Comparison of ENCODE assay signal across 1 fruit fly cellular context in the genomic region with DNA sequence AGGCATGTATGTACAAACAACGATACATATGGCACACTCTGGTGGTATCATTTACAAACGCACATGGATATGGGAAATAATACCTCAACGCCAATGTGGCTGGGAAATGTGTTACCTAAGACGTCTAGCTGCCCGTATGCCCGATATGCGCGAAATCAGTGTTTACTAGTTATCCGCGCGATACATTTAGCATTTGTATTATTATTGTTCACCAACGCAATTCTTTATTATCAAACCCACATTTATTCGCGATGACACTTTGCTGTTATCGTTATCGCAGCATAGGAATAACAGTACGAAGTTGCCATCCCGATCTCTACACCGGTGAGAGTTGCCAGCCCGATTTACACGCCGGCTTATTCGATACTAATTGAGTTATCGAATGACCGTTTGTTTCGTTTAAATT.
TF ChIP-seq lines count a peak whose summit lies in the region.

A gene (minus strand): TSS at position 294 of the 406 bp plus-strand sequence.

TF ChIP-seq in whole organism, embryonic, 481 proteins besides CTCF, POLR2A, EP300 and RAD21 (continued from another document and continues in another):
- TF ChIP-seq HmgD (GFP tag; optimal IDR thresholded peaks at IDR 0.05; lab: Kevin White, UChicago) (no peak), tgo (GFP tag; IDR thresholded peaks at IDR 0.05; lab: Robert Waterston, UW) (no peak), ash1 (GFP tag; optimal IDR thresholded peaks at IDR 0.05; lab: Kevin White, UChicago) (no peak), CG34376 (GFP tag; optimal IDR thresholded peaks at IDR 0.05; lab: Kevin White, UChicago) (peak; percentile 63), slbo (GFP tag; IDR thresholded peaks at IDR 0.05; lab: Robert Waterston, UW) (no peak), ATbp (GFP tag; optimal IDR thresholded peaks at IDR 0.05; lab: Kevin White, UChicago) (no peak), CG31365 (tag; optimal IDR thresholded peaks at IDR 0.05; lab: Kevin White, UChicago) (no peak), Lpt (GFP tag; optimal IDR thresholded peaks at IDR 0.05; lab: Kevin White, UChicago) (no peak), sd (tag; optimal IDR thresholded peaks at IDR 0.05; lab: Kevin White, UChicago) (peak; percentile 82), ssp (GFP tag; IDR thresholded peaks at IDR 0.05; lab: Robert Waterston, UW) (no peak), CG8924 (tag; optimal IDR thresholded peaks at IDR 0.05; lab: Kevin White, UChicago) (peak; percentile 44), disco-r (GFP tag; optimal IDR thresholded peaks at IDR 0.05; lab: Kevin White, UChicago) (no peak), CkIIα-i1 (GFP tag; IDR thresholded peaks at IDR 0.05; lab: Robert Waterston, UW) (no peak), B-H2 (GFP tag; optimal IDR thresholded peaks at IDR 0.05; lab: Kevin White, UChicago) (no peak), CG2889 (GFP tag; IDR thresholded peaks at IDR 0.05; lab: Robert Waterston, UW) (no peak), Asciz (GFP tag; optimal IDR thresholded peaks at IDR 0.05; lab: Kevin White, UChicago) (no peak), H15 (GFP tag; IDR thresholded peaks at IDR 0.05; lab: Robert Waterston, UW) (no peak), D19A (tag; optimal IDR thresholded peaks at IDR 0.05; lab: Kevin White, UChicago) (no peak), ato (GFP tag; IDR thresholded peaks at IDR 0.05; lab: Robert Waterston, UW; ENCODE audit: partially characterized antibody) (peak; percentile 55; the same call in 1 of the 2 replicates), shn (GFP tag; optimal IDR thresholded peaks at IDR 0.05; lab: Kevin White, UChicago) (no peak), CG10431 (GFP tag; optimal IDR thresholded peaks at IDR 0.05; lab: Kevin White, UChicago) (no peak), en (GFP tag; optimal IDR thresholded peaks at IDR 0.05; lab: Kevin White, UChicago) (no peak), schlank (tag; optimal IDR thresholded peaks at IDR 0.05; lab: Kevin White, UChicago) (no peak), Deaf1 (tag; optimal IDR thresholded peaks at IDR 0.05; lab: Kevin White, UChicago) (no peak), Meics (GFP tag; optimal IDR thresholded peaks at IDR 0.05; lab: Kevin White, UChicago) (no peak), gfzf (GFP tag; optimal IDR thresholded peaks at IDR 0.05; lab: Kevin White, UChicago) (peak; percentile 38), MESR4 (GFP tag; optimal IDR thresholded peaks at IDR 0.05; lab: Kevin White, UChicago) (peak; percentile 79), zen2 (GFP tag; IDR thresholded peaks at IDR 0.05; lab: Robert Waterston, UW; ENCODE audit: partially characterized antibody) (no peak; the same call in 2 of the 3 replicates), CG1602 (GFP tag; optimal IDR thresholded peaks at IDR 0.05; lab: Kevin White, UChicago) (no peak), Bdp1 (GFP tag; optimal IDR thresholded peaks at IDR 0.05; lab: Kevin White, UChicago) (no peak), CG17912 (GFP tag; optimal IDR thresholded peaks at IDR 0.05; lab: Kevin White, UChicago) (no peak), kni (GFP tag; optimal IDR thresholded peaks at IDR 0.05; lab: Kevin White, UChicago) (no peak), seq (GFP tag; IDR thresholded peaks at IDR 0.05; lab: Robert Waterston, UW) (no peak), dm (GFP tag; optimal IDR thresholded peaks at IDR 0.05; lab: Kevin White, UChicago) (peak; percentile 48), NFAT (GFP tag; IDR thresholded peaks at IDR 0.05; lab: Robert Waterston, UW) (no peak), ac (GFP tag; optimal IDR thresholded peaks at IDR 0.05; lab: Kevin White, UChicago) (no peak), MBD-R2 (GFP tag; IDR thresholded peaks at IDR 0.05; lab: Robert Waterston, UW) (peak; percentile 56), eve (GFP tag; optimal IDR thresholded peaks at IDR 0.05; lab: Kevin White, UChicago) (peak in 1 of 2 experiments; percentile 76), MTF-1 (GFP tag; optimal IDR thresholded peaks at IDR 0.05; lab: Kevin White, UChicago; ENCODE audit: borderline replicate concordance) (no peak), Tbp (GFP tag; optimal IDR thresholded peaks at IDR 0.05; lab: Kevin White, UChicago) (no peak), CG33213 (GFP tag; optimal IDR thresholded peaks at IDR 0.05; lab: Kevin White, UChicago) (peak; percentile 48), Usf (GFP tag; optimal IDR thresholded peaks at IDR 0.05; lab: Kevin White, UChicago) (no peak), Hmx (GFP tag; optimal IDR thresholded peaks at IDR 0.05; lab: Kevin White, UChicago) (no peak), mld (GFP tag; IDR thresholded peaks at IDR 0.05; lab: Robert Waterston, UW; ENCODE audit: partially characterized antibody) (no peak), CG4854 (GFP tag; optimal IDR thresholded peaks at IDR 0.05; lab: Kevin White, UChicago) (peak; percentile 4), cato (GFP tag; optimal IDR thresholded peaks at IDR 0.05; lab: Kevin White, UChicago; ENCODE audit: borderline replicate concordance) (no peak), lola (GFP tag; optimal IDR thresholded peaks at IDR 0.05; lab: Kevin White, UChicago) (no peak), Antp (GFP tag; optimal IDR thresholded peaks at IDR 0.05; lab: Kevin White, UChicago) (no peak), pzg (GFP tag; optimal IDR thresholded peaks at IDR 0.05; lab: Kevin White, UChicago) (peak; percentile 97), Bteb2 (GFP tag; optimal IDR thresholded peaks at IDR 0.05; lab: Kevin White, UChicago) (no peak), row (GFP tag; IDR thresholded peaks at IDR 0.05; lab: Robert Waterston, UW) (peak; percentile 49; the same call in 1 of the 3 replicates), CG16813 (GFP tag; IDR thresholded peaks at IDR 0.05; lab: Robert Waterston, UW; ENCODE audit: partially characterized antibody) (peak; percentile 53), sisA (GFP tag; IDR thresholded peaks at IDR 0.05; lab: Robert Waterston, UW) (no peak), CG14050 (GFP tag; IDR thresholded peaks at IDR 0.05; lab: Robert Waterston, UW) (no peak), CG13287 (GFP tag; IDR thresholded peaks at IDR 0.05; lab: Robert Waterston, UW; ENCODE audit: partially characterized antibody) (peak; percentile 60), tup (GFP tag; optimal IDR thresholded peaks at IDR 0.05; lab: Kevin White, UChicago) (no peak), CG30403 (GFP tag; optimal IDR thresholded peaks at IDR 0.05; lab: Kevin White, UChicago) (no peak), Hey (tag; optimal IDR thresholded peaks at IDR 0.05; lab: Kevin White, UChicago) (no peak), CG3726 (GFP tag; IDR thresholded peaks at IDR 0.05; lab: Robert Waterston, UW) (no peak), bbx (GFP tag; IDR thresholded peaks at IDR 0.05; lab: Robert Waterston, UW; ENCODE audit: partially characterized antibody) (peak; percentile 74), CG12744 (GFP tag; optimal IDR thresholded peaks at IDR 0.05; lab: Kevin White, UChicago) (no peak), abd-A (tag; optimal IDR thresholded peaks at IDR 0.05; lab: Kevin White, UChicago) (no peak), Ptx1 (GFP tag; IDR thresholded peaks at IDR 0.05; lab: Robert Waterston, UW) (no peak), CG8359 (GFP tag; optimal IDR thresholded peaks at IDR 0.05; lab: Kevin White, UChicago; ENCODE audit: borderline replicate concordance) (no peak), Dp (GFP tag; optimal IDR thresholded peaks at IDR 0.05; lab: Kevin White, UChicago) (peak; percentile 73), Hand (GFP tag; optimal IDR thresholded peaks at IDR 0.05; lab: Kevin White, UChicago) (no peak), az2 (GFP tag; optimal IDR thresholded peaks at IDR 0.05; lab: Kevin White, UChicago) (no peak), HHEX (GFP tag; optimal IDR thresholded peaks at IDR 0.05; lab: Kevin White, UChicago) (no peak), Hr39 (optimal IDR thresholded peaks at IDR 0.05; lab: Kevin White, UChicago) (no peak), rib (GFP tag; IDR thresholded peaks at IDR 0.05; lab: Robert Waterston, UW) (no peak), NC2β (GFP tag; optimal IDR thresholded peaks at IDR 0.05; lab: Kevin White, UChicago) (peak; percentile 15), aop (GFP tag; IDR thresholded peaks at IDR 0.05; lab: Robert Waterston, UW) (no peak), CG15514 (GFP tag; optimal IDR thresholded peaks at IDR 0.05; lab: Kevin White, UChicago) (no peak), CG13624 (GFP tag; optimal IDR thresholded peaks at IDR 0.05; lab: Kevin White, UChicago) (peak; percentile 68), CG17612 (GFP tag; IDR thresholded peaks at IDR 0.05; lab: Robert Waterston, UW) (no peak), CG15479 (GFP tag; optimal IDR thresholded peaks at IDR 0.05; lab: Kevin White, UChicago) (no peak), exex (tag; optimal IDR thresholded peaks at IDR 0.05; lab: Kevin White, UChicago) (no peak), phol (tag; optimal IDR thresholded peaks at IDR 0.05; lab: Kevin White, UChicago) (peak; percentile 43), grau (tag; optimal IDR thresholded peaks at IDR 0.05; lab: Kevin White, UChicago) (no peak), sna (GFP tag; IDR thresholded peaks at IDR 0.05; lab: Robert Waterston, UW; ENCODE audit: partially characterized antibody) (no peak; the same call in 1 of the 2 replicates), pho (GFP tag; optimal IDR thresholded peaks at IDR 0.05; lab: Kevin White, UChicago) (no peak), CG9797 (GFP tag; optimal IDR thresholded peaks at IDR 0.05; lab: Kevin White, UChicago) (peak; percentile 53), CG6254 (GFP tag; optimal IDR thresholded peaks at IDR 0.05; lab: Kevin White, UChicago) (no peak), CG15011 (GFP tag; optimal IDR thresholded peaks at IDR 0.05; lab: Kevin White, UChicago) (no peak), caup (GFP tag; optimal IDR thresholded peaks at IDR 0.05; lab: Kevin White, UChicago; ENCODE audit: severe bottlenecking) (no peak), lbe (GFP tag; optimal IDR thresholded peaks at IDR 0.05; lab: Kevin White, UChicago) (no peak), CG6854 (GFP tag; optimal IDR thresholded peaks at IDR 0.05; lab: Kevin White, UChicago) (no peak), NfI (GFP tag; optimal IDR thresholded peaks at IDR 0.05; lab: Kevin White, UChicago) (no peak), Drgx (GFP tag; IDR thresholded peaks at IDR 0.05; lab: Robert Waterston, UW) (no peak), Sox102F (GFP tag; optimal IDR thresholded peaks at IDR 0.05; lab: Kevin White, UChicago) (no peak), h (optimal IDR thresholded peaks at IDR 0.05; lab: Kevin White, UChicago) (no peak), Six4 (GFP tag; optimal IDR thresholded peaks at IDR 0.05; lab: Kevin White, UChicago) (no peak), CG18011 (GFP tag; optimal IDR thresholded peaks at IDR 0.05; lab: Kevin White, UChicago) (no peak), crc (GFP tag; optimal IDR thresholded peaks at IDR 0.05; lab: Kevin White, UChicago) (no peak), slp2 (GFP tag; optimal IDR thresholded peaks at IDR 0.05; lab: Kevin White, UChicago) (no peak), CG18476 (GFP tag; optimal IDR thresholded peaks at IDR 0.05; lab: Kevin White, UChicago) (no peak), CG10654 (GFP tag; optimal IDR thresholded peaks at IDR 0.05; lab: Kevin White, UChicago) (no peak), fu2 (GFP tag; optimal IDR thresholded peaks at IDR 0.05; lab: Kevin White, UChicago) (no peak), hbn (GFP tag; IDR thresholded peaks at IDR 0.05; lab: Robert Waterston, UW; ENCODE audit: partially characterized antibody) (peak; percentile 52), sc (optimal IDR thresholded peaks at IDR 0.05; lab: Kevin White, UChicago) (no peak), sc (GFP tag; optimal IDR thresholded peaks at IDR 0.05; lab: Kevin White, UChicago) (no peak), gcm2 (GFP tag; optimal IDR thresholded peaks at IDR 0.05; lab: Kevin White, UChicago) (no peak), E2f1 (GFP tag; IDR thresholded peaks at IDR 0.05; lab: Robert Waterston, UW) (no peak), CG2678 (tag; optimal IDR thresholded peaks at IDR 0.05; lab: Kevin White, UChicago) (no peak), Dek (tag; optimal IDR thresholded peaks at IDR 0.05; lab: Kevin White, UChicago) (no peak), CG10543 (GFP tag; optimal IDR thresholded peaks at IDR 0.05; lab: Kevin White, UChicago) (no peak), Ada2b (GFP tag; IDR thresholded peaks at IDR 0.05; lab: Robert Waterston, UW) (no peak), Myb (GFP tag; optimal IDR thresholded peaks at IDR 0.05; lab: Kevin White, UChicago) (peak; percentile 90), CG17186 (GFP tag; optimal IDR thresholded peaks at IDR 0.05; lab: Kevin White, UChicago) (peak; percentile 17), hth (optimal IDR thresholded peaks at IDR 0.05; lab: Kevin White, UChicago) (no peak), Scr (GFP tag; IDR thresholded peaks at IDR 0.05; lab: Robert Waterston, UW; ENCODE audit: partially characterized antibody) (peak; percentile 63), CG9932 (GFP tag; IDR thresholded peaks at IDR 0.05; lab: Robert Waterston, UW) (no peak), CoRest (tag; optimal IDR thresholded peaks at IDR 0.05; lab: Kevin White, UChicago) (no peak), CHES-1-like (GFP tag; optimal IDR thresholded peaks at IDR 0.05; lab: Kevin White, UChicago) (peak; percentile 18), D19B (GFP tag; optimal IDR thresholded peaks at IDR 0.05; lab: Kevin White, UChicago) (no peak), CG14667 (GFP tag; IDR thresholded peaks at IDR 0.05; lab: Robert Waterston, UW) (no peak), Ets65A (GFP tag; lab: Kevin White, UChicago) (no peak), CG31441 (GFP tag; IDR thresholded peaks at IDR 0.05; lab: Robert Waterston, UW) (no peak), gem (tag; optimal IDR thresholded peaks at IDR 0.05; lab: Kevin White, UChicago) (no peak), CG6791 (GFP tag; IDR thresholded peaks at IDR 0.05; lab: Robert Waterston, UW; ENCODE audit: partially characterized antibody) (peak; percentile 89), CG5180 (GFP tag; optimal IDR thresholded peaks at IDR 0.05; lab: Kevin White, UChicago) (no peak), sob (GFP tag; IDR thresholded peaks at IDR 0.05; lab: Robert Waterston, UW) (no peak), repo (GFP tag; optimal IDR thresholded peaks at IDR 0.05; lab: Kevin White, UChicago) (no peak), cas (GFP tag; IDR thresholded peaks at IDR 0.05; lab: Robert Waterston, UW) (no peak), CG11560 (tag; IDR thresholded peaks at IDR 0.05; lab: Robert Waterston, UW) (peak; percentile 99), CG9876 (GFP tag; optimal IDR thresholded peaks at IDR 0.05; lab: Kevin White, UChicago) (no peak), unc-4 (GFP tag; IDR thresholded peaks at IDR 0.05; lab: Robert Waterston, UW; ENCODE audit: partially characterized antibody) (peak; percentile 62), Camta (GFP tag; optimal IDR thresholded peaks at IDR 0.05; lab: Kevin White, UChicago) (no peak), Rfx (GFP tag; IDR thresholded peaks at IDR 0.05; lab: Robert Waterston, UW) (no peak; the same call in 1 of the 2 replicates), CG7556 (GFP tag; optimal IDR thresholded peaks at IDR 0.05; lab: Kevin White, UChicago) (no peak), CG7271 (tag; optimal IDR thresholded peaks at IDR 0.05; lab: Kevin White, UChicago) (no peak)
